Fruit fly (Drosophila melanogaster): ENCODE measurements around the gene Sulf1.

DNA sequence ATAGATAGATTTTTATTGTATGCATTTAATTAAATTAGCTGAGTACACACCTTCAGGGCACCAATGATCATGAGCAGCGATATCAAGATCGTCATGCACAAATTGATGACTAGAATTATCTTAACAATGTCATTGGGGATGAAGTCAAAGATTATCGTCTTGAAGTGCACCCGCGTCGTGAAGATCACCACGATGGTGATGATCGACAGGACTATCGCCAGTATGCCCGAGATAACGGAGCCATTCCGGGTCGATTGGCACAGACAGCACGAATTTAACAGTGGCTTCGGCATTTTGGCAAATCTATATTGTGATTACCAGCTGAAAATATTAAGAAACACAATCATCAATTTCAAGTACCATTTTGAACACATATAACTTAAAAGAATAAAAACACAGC lies 12.7 kb upstream of the Sulf1 start:
- TF ChIP-seq bab1 (GFP tag; optimal IDR thresholded peaks at IDR 0.05) (no peak), ovo (GFP tag; optimal IDR thresholded peaks at IDR 0.05) (no peak), pad (GFP tag; optimal IDR thresholded peaks at IDR 0.05) (no peak), CG7101 (tag; optimal IDR thresholded peaks at IDR 0.05) (no peak), Hr96 (GFP tag; optimal IDR thresholded peaks at IDR 0.05) (no peak), Clk (GFP tag; optimal IDR thresholded peaks at IDR 0.05) (no peak), CG11617 (GFP tag; optimal IDR thresholded peaks at IDR 0.05) (no peak), cnc (optimal IDR thresholded peaks at IDR 0.05) (no peak), CG12768 (GFP tag; optimal IDR thresholded peaks at IDR 0.05) (no peak), kay (GFP tag; ENCODE audit: borderline replicate concordance) (no peak)

Data from whole organism, adult.